Fruit fly (Drosophila melanogaster) whole organism, prepupa: Measurements from ENCODE around the gene Nfs1.

Experiments
- Gug ChIP-seq: fragments of 200-800 bp; sonication (Bioruptor generic); IDR thresholded peaks from 2 replicates; pipeline ENCODE4 v1.3.6; 2022; ENCODE audit warnings: missing biosample characterization, missing genetic modification characterization
- Sox14 ChIP-seq: fragments of 200-800 bp; sonication (Bioruptor generic); optimal IDR thresholded peaks from 3 replicates; lab custom pipeline; 2016; ENCODE audit warnings: missing biosample characterization, missing genetic modification characterization
- cyc ChIP-seq: fragments of 200-800 bp; sonication (Bioruptor generic); optimal IDR thresholded peaks from 3 replicates; lab custom pipeline; 2016; ENCODE audit warnings: missing biosample characterization, missing genetic modification characterization
- esn ChIP-seq: fragments of 200-800 bp; sonication (Bioruptor generic); optimal IDR thresholded peaks from 2 replicates; lab custom pipeline; 2016; ENCODE audit warnings: missing biosample characterization, mild to moderate bottlenecking, missing genetic modification characterization, moderate library complexity
- spab ChIP-seq: fragments of 200-800 bp; sonication (Bioruptor generic); optimal IDR thresholded peaks from 2 replicates; lab custom pipeline; 2017; ENCODE audit warnings: missing biosample characterization, mild to moderate bottlenecking, missing genetic modification characterization, missing genetic modification reagents
- topi ChIP-seq: fragments of 200-800 bp; sonication (Bioruptor generic); optimal IDR thresholded peaks from 3 replicates; lab custom pipeline; 2016; ENCODE audit warnings: missing biosample characterization, missing genetic modification characterization

DNA sequence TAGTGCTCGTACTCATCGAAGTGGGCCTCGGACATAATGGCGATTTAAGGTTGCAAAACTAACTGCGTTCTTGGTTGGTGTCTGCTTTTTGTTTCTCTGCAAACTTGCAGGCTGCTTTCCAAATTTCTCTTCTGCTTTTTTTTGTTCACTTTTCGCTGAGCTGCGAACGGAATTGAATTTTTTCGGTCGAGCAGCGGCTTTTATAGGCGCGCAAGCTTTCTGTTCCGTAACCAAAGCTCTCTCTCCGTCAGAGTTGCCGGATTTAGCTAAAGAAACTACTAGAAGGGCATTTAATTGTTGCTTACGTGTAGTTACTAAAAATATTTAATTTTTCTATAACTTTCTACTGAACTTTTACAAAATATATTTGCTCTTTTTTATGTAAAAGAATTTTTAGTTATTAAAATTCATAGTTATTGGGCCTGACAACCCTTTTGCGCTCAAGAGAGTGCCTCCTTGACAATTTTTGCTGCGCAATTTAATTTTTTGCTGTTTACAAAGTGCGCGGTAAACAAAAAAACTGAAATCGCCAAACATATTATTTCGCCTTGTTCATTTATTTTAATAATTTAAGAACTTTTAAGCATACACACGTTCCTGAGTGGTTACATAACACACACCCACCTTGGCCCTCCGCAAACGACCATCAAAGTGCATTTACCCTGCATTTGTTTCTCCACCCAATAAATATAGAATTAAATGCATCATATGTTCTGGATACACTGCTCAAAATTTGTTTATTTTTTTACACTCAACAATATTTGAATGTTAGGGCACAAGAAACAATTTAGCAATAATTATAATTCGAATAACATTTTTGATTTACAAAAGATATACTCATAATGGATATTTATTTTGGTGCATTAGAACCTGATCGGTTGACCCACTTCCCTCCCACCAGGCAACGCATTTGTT lies 46.7 kb downstream of the Nfs1 start, which contains the start of gene CG6770:
- TF ChIP-seq Gug (GFP tag; lab: Robert Waterston, UW) (peak; percentile 76), topi (GFP tag; lab: Kevin White, UChicago) (peak; percentile 87), cyc (GFP tag; lab: Kevin White, UChicago) (peak; percentile 80), spab (GFP tag; lab: Kevin White, UChicago) (peak; percentile 78), esn (GFP tag; lab: Kevin White, UChicago) (peak; percentile 93), Sox14 (GFP tag; lab: Kevin White, UChicago) (peak; percentile 74)
